Worm (Caenorhabditis elegans) whole organism, L4 larva: Measurements from ENCODE around the gene F56C3.8.

Source experiments
- F26F4.8 ChIP-seq: fragments of 200-800 bp; sonication (Bioruptor generic); conservative IDR thresholded peaks from 2 replicates; pipeline ENCODE4 v1.3.6; 2022; ENCODE audit warnings: missing genetic modification characterization, missing compliant biosample characterization
- F49E8.2 ChIP-seq: sonication (generic microtip); optimal IDR thresholded peaks from 2 replicates; lab custom pipeline; 2016; ENCODE audit warnings: missing compliant biosample characterization, mild to moderate bottlenecking, missing genetic modification characterization, borderline replicate concordance
- R02D3.7 ChIP-seq: fragments of 150-350 bp; sonication (generic microtip); optimal IDR thresholded peaks from 3 replicates; lab custom pipeline; 2014; ENCODE audit warnings: missing biosample characterization, missing genetic modification characterization
- Y48G9A.11 ChIP-seq: fragments of 200-800 bp; sonication (Bioruptor generic); IDR thresholded peaks from 2 replicates; pipeline ENCODE4 v1.3.6; 2022; ENCODE audit warnings: missing genetic modification reagents, missing genetic modification characterization, missing compliant biosample characterization
- Y5F2A.4 ChIP-seq: fragments of 200-800 bp; sonication (Bioruptor generic); optimal IDR thresholded peaks from 2 replicates; lab custom pipeline; 2018; ENCODE audit warnings: mild to moderate bottlenecking, missing genetic modification characterization, missing compliant biosample characterization
- arid-1 ChIP-seq: fragments of 200-800 bp; sonication (Bioruptor generic); conservative IDR thresholded peaks from 2 replicates; pipeline ENCODE4 v1.3.6; 2022; ENCODE audit warnings: missing genetic modification reagents, missing genetic modification characterization, missing compliant biosample characterization
- attf-4 ChIP-seq: sonication (generic microtip); optimal IDR thresholded peaks from 3 replicates; lab custom pipeline; 2017; ENCODE audit warnings: missing biosample characterization, missing genetic modification characterization
- ceh-28 ChIP-seq: fragments of 150-350 bp; optimal IDR thresholded peaks from 2 replicates; lab custom pipeline; 2014; ENCODE audit warnings: missing biosample characterization, missing genetic modification reagents, missing genetic modification characterization
- ceh-44 ChIP-seq: fragments of 200-800 bp; sonication (Bioruptor generic); IDR thresholded peaks from 2 replicates; pipeline ENCODE4 v1.3.6; 2022; ENCODE audit warnings: missing genetic modification reagents, missing genetic modification characterization, missing compliant biosample characterization
- ceh-62 ChIP-seq: sonication (generic microtip); optimal IDR thresholded peaks from 2 replicates; lab custom pipeline; 2017; ENCODE audit warnings: missing biosample characterization, missing genetic modification characterization
- ces-1 ChIP-seq: fragments of 150-350 bp; sonication (generic microtip); optimal IDR thresholded peaks from 4 replicates; lab custom pipeline; 2014; ENCODE audit warnings: missing biosample characterization, missing genetic modification reagents, missing genetic modification characterization
- daf-12 ChIP-seq: fragments of 150-350 bp; optimal IDR thresholded peaks from 2 replicates; lab custom pipeline; 2014; ENCODE audit warnings: missing biosample characterization, missing genetic modification reagents, missing genetic modification characterization
- daf-16 ChIP-seq, 3 experiments: sonication (generic microtip); optimal IDR thresholded peaks; 2 replicates each; lab custom pipeline; 2016 to 2017; ENCODE audit warnings: missing genetic modification characterization in 3 of 3, missing genetic modification reagents in 3 of 3, mild to moderate bottlenecking in 2 of 3, missing compliant biosample characterization in 2 of 3, missing biosample characterization in 1 of 3, moderate library complexity in 1 of 3
- dmd-6 ChIP-seq: fragments of 200-800 bp; sonication (Bioruptor generic); IDR thresholded peaks from 2 replicates; pipeline ENCODE4 v1.3.6; 2022; ENCODE audit warnings: missing genetic modification reagents, missing genetic modification characterization, missing compliant biosample characterization
- dve-1 ChIP-seq: sonication (generic microtip); optimal IDR thresholded peaks from 2 replicates; lab custom pipeline; 2017; ENCODE audit warnings: antibody characterized with exemption, mild to moderate bottlenecking, missing genetic modification characterization, missing compliant biosample characterization; ENCODE audit not compliant: insufficient read depth
- egl-27 ChIP-seq: sonication (generic microtip); optimal IDR thresholded peaks from 3 replicates; lab custom pipeline; 2017; ENCODE audit warnings: missing biosample characterization, missing genetic modification reagents, missing genetic modification characterization
- egl-43 ChIP-seq: fragments of 200-800 bp; sonication (Bioruptor generic); IDR thresholded peaks from 2 replicates; pipeline ENCODE4 v1.3.6; 2022; ENCODE audit warnings: missing genetic modification reagents, missing genetic modification characterization, missing compliant biosample characterization
- gei-8 ChIP-seq: fragments of 200-800 bp; sonication (Bioruptor generic); optimal IDR thresholded peaks from 2 replicates; lab custom pipeline; 2018; ENCODE audit warnings: mild to moderate bottlenecking, missing genetic modification characterization, missing compliant biosample characterization
- hif-1 ChIP-seq, 2 experiments: sonication (generic microtip); optimal IDR thresholded peaks; 2 replicates each; lab custom pipeline; 2016 to 2017; ENCODE audit warnings: missing compliant biosample characterization in 2 of 2, missing genetic modification characterization in 2 of 2, missing genetic modification reagents in 2 of 2, missing genotype in 2 of 2, mild to moderate bottlenecking in 1 of 2
- hlh-30 ChIP-seq: sonication (generic microtip); optimal IDR thresholded peaks from 2 replicates; lab custom pipeline; 2017; ENCODE audit warnings: antibody characterized with exemption, mild to moderate bottlenecking, missing genetic modification characterization, missing compliant biosample characterization; ENCODE audit not compliant: insufficient read depth
- hmg-1.1 ChIP-seq: fragments of 200-800 bp; sonication (Bioruptor generic); IDR thresholded peaks from 2 replicates; pipeline ENCODE4 v1.3.6; 2022; ENCODE audit warnings: missing genetic modification reagents, missing genetic modification characterization, missing compliant biosample characterization
- jun-1 ChIP-seq: fragments of 150-350 bp; optimal IDR thresholded peaks from 2 replicates; lab custom pipeline; 2014; ENCODE audit warnings: missing biosample characterization, missing genetic modification reagents, missing genetic modification characterization
- lin-39 ChIP-seq: fragments of 150-350 bp; optimal IDR thresholded peaks from 2 replicates; lab custom pipeline; 2014; ENCODE audit warnings: missing biosample characterization, missing genetic modification reagents, missing genetic modification characterization
- madf-9 ChIP-seq: fragments of 200-800 bp; sonication (Bioruptor generic); conservative IDR thresholded peaks from 2 replicates; pipeline ENCODE4 v1.3.6; 2022; ENCODE audit warnings: missing genetic modification reagents, missing genetic modification characterization, missing compliant biosample characterization
- mdl-1 ChIP-seq, 2 experiments: fragments of 150-350 bp in 1 of 2; sonication (generic microtip) in 1 of 2; optimal IDR thresholded peaks; 2 replicates each; lab custom pipeline; 2014 to 2017; ENCODE audit warnings: missing biosample characterization in 2 of 2, missing genetic modification characterization in 2 of 2
- mdt-29 ChIP-seq: fragments of 200-800 bp; sonication (Bioruptor generic); IDR thresholded peaks from 2 replicates; pipeline ENCODE4 v1.3.6; 2022; ENCODE audit warnings: missing genetic modification reagents, missing genetic modification characterization, missing compliant biosample characterization
- mxl-2 ChIP-seq: fragments of 200-800 bp; sonication (Bioruptor generic); conservative IDR thresholded peaks from 2 replicates; pipeline ENCODE4 v1.3.6; 2022; ENCODE audit warnings: missing genetic modification reagents, missing genetic modification characterization, missing compliant biosample characterization
- nhr-11 ChIP-seq: fragments of 150-350 bp; optimal IDR thresholded peaks from 2 replicates; lab custom pipeline; 2014; ENCODE audit warnings: missing biosample characterization, missing genetic modification characterization
- nhr-237 ChIP-seq: sonication (generic microtip); optimal IDR thresholded peaks from 2 replicates; lab custom pipeline; 2017; ENCODE audit warnings: missing biosample characterization, missing genetic modification characterization
- nhr-25 ChIP-seq: sonication (generic microtip); optimal IDR thresholded peaks from 2 replicates; lab custom pipeline; 2017; ENCODE audit warnings: missing genetic modification characterization, mild to moderate bottlenecking, missing compliant biosample characterization, antibody characterized with exemption, moderate library complexity, borderline replicate concordance; ENCODE audit not compliant: insufficient read depth
- nhr-28 ChIP-seq: fragments of 150-350 bp; optimal IDR thresholded peaks from 2 replicates; lab custom pipeline; 2014; ENCODE audit warnings: missing biosample characterization, missing genetic modification characterization
- nhr-42 ChIP-seq: fragments of 200-800 bp; sonication (Bioruptor generic); IDR thresholded peaks from 2 replicates; pipeline ENCODE4 v1.3.6; 2022; ENCODE audit warnings: missing genetic modification characterization, missing compliant biosample characterization
- nhr-48 ChIP-seq: sonication (generic microtip); optimal IDR thresholded peaks from 2 replicates; lab custom pipeline; 2016; ENCODE audit warnings: mild to moderate bottlenecking, missing genetic modification characterization, missing compliant biosample characterization
- nhr-6 ChIP-seq: fragments of 150-350 bp; optimal IDR thresholded peaks from 2 replicates; lab custom pipeline; 2014; ENCODE audit warnings: missing biosample characterization, missing genetic modification characterization
- pha-4 ChIP-seq, 2 experiments: fragments of 150-350 bp in 1 of 2; fragments of 200-800 bp in 1 of 2; sonication (Bioruptor generic) in 1 of 2; IDR thresholded peaks in 1 of 2; optimal IDR thresholded peaks in 1 of 2; 2 replicates each; pipeline versions ENCODE4 v1.3.6 to Lab custom; 2014 to 2022; ENCODE audit warnings: missing genetic modification characterization in 2 of 2, missing genetic modification reagents in 2 of 2, missing biosample characterization in 1 of 2, missing compliant biosample characterization in 1 of 2
- pqm-1 ChIP-seq: sonication (generic microtip); optimal IDR thresholded peaks from 2 replicates; lab custom pipeline; 2017; ENCODE audit warnings: missing biosample characterization, missing genetic modification characterization
- sdz-12 ChIP-seq: fragments of 200-800 bp; sonication (Bioruptor generic); optimal IDR thresholded peaks from 2 replicates; lab custom pipeline; 2018; ENCODE audit warnings: mild to moderate bottlenecking, missing genetic modification characterization, missing compliant biosample characterization
- snpc-1.2 ChIP-seq: fragments of 200-800 bp; sonication (Bioruptor generic); IDR thresholded peaks from 2 replicates; pipeline ENCODE4 v1.3.6; 2022; ENCODE audit warnings: missing genetic modification reagents, missing genetic modification characterization, missing compliant biosample characterization
- snpc-4 ChIP-seq: fragments of 150-350 bp; optimal IDR thresholded peaks from 2 replicates; lab custom pipeline; 2014; ENCODE audit warnings: missing biosample characterization, missing genetic modification characterization
- spr-3 ChIP-seq: fragments of 200-800 bp; sonication (Bioruptor generic); optimal IDR thresholded peaks from 2 replicates; lab custom pipeline; 2018; ENCODE audit warnings: mild to moderate bottlenecking, missing genetic modification characterization, missing compliant biosample characterization
- tra-1 ChIP-seq: fragments of 200-800 bp; sonication (Bioruptor generic); IDR thresholded peaks from 2 replicates; pipeline ENCODE4 v1.3.6; 2022; ENCODE audit warnings: missing genetic modification reagents, missing genetic modification characterization, missing compliant biosample characterization
- vab-7 ChIP-seq: fragments of 200-800 bp; sonication (Bioruptor generic); IDR thresholded peaks from 2 replicates; pipeline ENCODE4 v1.3.6; 2022; ENCODE audit warnings: missing genetic modification reagents, missing genetic modification characterization, missing compliant biosample characterization
- ztf-11 ChIP-seq: fragments of 150-350 bp; optimal IDR thresholded peaks from 2 replicates; lab custom pipeline; 2014; ENCODE audit warnings: missing biosample characterization, missing genetic modification characterization

Gene F56C3.8

ce11 chrX:1372464-1372863, 12.0 kb downstream of the F56C3.8 start:
- TF ChIP-seq ceh-44 (no peak), ztf-11 (tag; lab: Kevin White, UChicago) (no peak), snpc-4 (tag; lab: Kevin White, UChicago) (peak; percentile 3), F26F4.8 (GFP tag; lab: Robert Waterston, UW) (0 out of 2 replicates have a peak, but pooled peaks have one; percentile 20), snpc-1.2 (GFP tag; lab: Robert Waterston, UW) (peak; percentile 39; the same call in 1 of the 2 replicates)

- no peak for TF ChIP-seq mdl-1 (tag; optimal IDR thresholded peaks at IDR 0.05; lab: Kevin White, UChicago)
- peak; percentile 58 for TF ChIP-seq pqm-1
- no peak for TF ChIP-seq nhr-42
- TF ChIP-seq ceh-62 (tag; lab: Kevin White, UChicago): no peak
- no peak for TF ChIP-seq nhr-237 (tag; lab: Kevin White, UChicago)
- TF ChIP-seq tra-1 (GFP tag; lab: Robert Waterston, UW): no peak
- TF ChIP-seq F26F4.8 (GFP tag; lab: Robert Waterston, UW): no peak
- TF ChIP-seq pha-4 (GFP tag; IDR thresholded peaks at IDR 0.05; lab: Robert Waterston, UW): no peak
- TF ChIP-seq pha-4 (tag; optimal IDR thresholded peaks at IDR 0.05; lab: Kevin White, UChicago): no peak
- TF ChIP-seq hif-1 (tag; optimal IDR thresholded peaks at IDR 0.05; lab: Kevin White, UChicago): no peak
- TF ChIP-seq mxl-2: no peak
- TF ChIP-seq dve-1 (tag; lab: Kevin White, UChicago): peak; percentile 4
- TF ChIP-seq hmg-1.1 (GFP tag; lab: Robert Waterston, UW): no peak
- no peak for TF ChIP-seq spr-3 (GFP tag; lab: Kevin White, UChicago)
- TF ChIP-seq Y5F2A.4 (GFP tag; lab: Kevin White, UChicago): no peak
- no peak for TF ChIP-seq vab-7
- TF ChIP-seq lin-39: no peak
- TF ChIP-seq egl-43 (GFP tag; lab: Robert Waterston, UW): no peak
- TF ChIP-seq sdz-12 (GFP tag; lab: Kevin White, UChicago): no peak
- no peak for TF ChIP-seq F49E8.2 (tag; lab: Kevin White, UChicago)
- no peak for TF ChIP-seq nhr-11
- no peak for TF ChIP-seq ceh-28 (tag; lab: Kevin White, UChicago)
- TF ChIP-seq daf-16 (GFP tag; optimal IDR thresholded peaks at IDR 0.05; lab: Kevin White, UChicago): no peak
- peak; percentile 87 for TF ChIP-seq daf-16 (tag; optimal IDR thresholded peaks at IDR 0.05; lab: Kevin White, UChicago)
- no peak for TF ChIP-seq daf-12 (tag; lab: Kevin White, UChicago)
- TF ChIP-seq egl-27 (tag; lab: Kevin White, UChicago): no peak
- peak; percentile 30; the same call in 1 of the 2 replicates for TF ChIP-seq dmd-6 (GFP tag; lab: Robert Waterston, UW)
- no peak for TF ChIP-seq R02D3.7
- TF ChIP-seq nhr-28 (tag; lab: Kevin White, UChicago): peak; percentile 22
- no peak for TF ChIP-seq nhr-6 (tag; lab: Kevin White, UChicago)
- no peak for TF ChIP-seq jun-1 (tag; lab: Kevin White, UChicago)
- no peak for TF ChIP-seq ces-1 (GFP tag; lab: Kevin White, UChicago)
- TF ChIP-seq ceh-44: no peak
- no peak for TF ChIP-seq hlh-30 (tag; lab: Kevin White, UChicago)
- no peak for TF ChIP-seq arid-1
- TF ChIP-seq attf-4 (tag; lab: Kevin White, UChicago): no peak
- TF ChIP-seq madf-9 (GFP tag; lab: Robert Waterston, UW): no peak
- TF ChIP-seq mdt-29 (GFP tag; lab: Robert Waterston, UW): no peak
- TF ChIP-seq nhr-25 (tag; lab: Kevin White, UChicago): no peak
- TF ChIP-seq gei-8 (GFP tag; lab: Kevin White, UChicago): no peak
- no peak for TF ChIP-seq nhr-48 (tag; lab: Kevin White, UChicago)
- TF ChIP-seq Y48G9A.11 (GFP tag; lab: Robert Waterston, UW): no peak
Observed at ce11 chrX:1371688-1372087, 12.8 kb downstream of the F56C3.8 start, which contains the start of gene fbxa-190. Gene fbxa-190, plus strand, starts transcription at chrX:1372012.
